Fruit fly (Drosophila melanogaster) whole organism, embryonic: ENCODE results near the gene Sbds.
A peak's percentile ranks its signal among the peaks of the same experiment; 100 is the strongest.

Source experiments
- C15 ChIP-seq: fragments of 200-800 bp; sonication (Bioruptor generic); IDR thresholded peaks from 3 replicates; pipeline ENCODE4 v1.3.6; 2022; ENCODE audit warnings: missing biosample characterization, missing genetic modification characterization
- CG10959 ChIP-seq: fragments of 200-800 bp; sonication (Bioruptor generic); IDR thresholded peaks from 2 replicates; pipeline ENCODE4 v1.3.6; 2022; ENCODE audit warnings: missing biosample characterization, missing genetic modification characterization
- CG11560 ChIP-seq: fragments of 200-800 bp; sonication (Bioruptor generic); IDR thresholded peaks from 3 replicates; pipeline ENCODE4 v1.3.6; 2022; ENCODE audit warnings: missing biosample characterization, missing genetic modification characterization
- CG13296 ChIP-seq: fragments of 200-800 bp; sonication (Bioruptor generic); optimal IDR thresholded peaks from 3 replicates; lab custom pipeline; 2018; ENCODE audit warnings: missing biosample characterization, mild to moderate bottlenecking, missing genetic modification characterization
- CG14965 ChIP-seq: fragments of 200-800 bp; sonication (Bioruptor generic); optimal IDR thresholded peaks from 2 replicates; lab custom pipeline; 2016; ENCODE audit warnings: missing biosample characterization, missing genetic modification characterization, borderline replicate concordance
- CG15601 ChIP-seq: fragments of 200-800 bp; sonication (Bioruptor generic); optimal IDR thresholded peaks from 3 replicates; lab custom pipeline; 2019; ENCODE audit warnings: missing biosample characterization, mild to moderate bottlenecking, missing genetic modification characterization, moderate library complexity
- CG16779 ChIP-seq: fragments of 200-800 bp; sonication (Bioruptor generic); IDR thresholded peaks from 2 replicates; pipeline ENCODE4 v1.3.6; 2022; ENCODE audit warnings: missing biosample characterization, missing genetic modification characterization
- CG17361 ChIP-seq: fragments of 200-800 bp; sonication (Bioruptor generic); IDR thresholded peaks from 3 replicates; pipeline ENCODE4 v1.3.6; 2022; ENCODE audit warnings: missing biosample characterization, missing genetic modification characterization
- CG17568 ChIP-seq: fragments of 200-800 bp; sonication (Bioruptor generic); optimal IDR thresholded peaks from 2 replicates; lab custom pipeline; 2018; ENCODE audit warnings: missing biosample characterization, mild to moderate bottlenecking, missing genetic modification characterization, moderate library complexity
- CG17802 ChIP-seq: fragments of 200-800 bp; sonication (Bioruptor generic); optimal IDR thresholded peaks from 2 replicates; lab custom pipeline; 2018; ENCODE audit warnings: missing biosample characterization, mild to moderate bottlenecking, missing genetic modification characterization, moderate library complexity
- CG18476 ChIP-seq: fragments of 200-800 bp; sonication (Bioruptor generic); optimal IDR thresholded peaks from 2 replicates; lab custom pipeline; 2016; ENCODE audit warnings: missing biosample characterization, mild to moderate bottlenecking, missing genetic modification characterization
- CG30403 ChIP-seq: fragments of 200-800 bp; sonication (Bioruptor generic); optimal IDR thresholded peaks from 3 replicates; lab custom pipeline; 2016; ENCODE audit warnings: missing biosample characterization, missing genetic modification characterization
- CG31441 ChIP-seq: fragments of 200-800 bp; sonication (Bioruptor generic); IDR thresholded peaks from 2 replicates; pipeline ENCODE4 v1.3.6; 2022; ENCODE audit warnings: missing biosample characterization, missing genetic modification characterization
- CG32532 ChIP-seq: fragments of 200-800 bp; sonication (Bioruptor generic); IDR thresholded peaks from 2 replicates; pipeline ENCODE4 v1.3.6; 2022; ENCODE audit warnings: missing biosample characterization, missing genetic modification characterization
- CG3847 ChIP-seq: fragments of 200-800 bp; sonication (Bioruptor generic); IDR thresholded peaks from 2 replicates; pipeline ENCODE4 v1.3.6; 2022; ENCODE audit warnings: missing biosample characterization, missing genetic modification characterization
- CG4820 ChIP-seq: fragments of 200-800 bp; sonication (Bioruptor generic); optimal IDR thresholded peaks from 3 replicates; lab custom pipeline; 2016; ENCODE audit warnings: missing biosample characterization, missing genetic modification characterization
- CG6254 ChIP-seq: fragments of 200-800 bp; sonication (Bioruptor generic); optimal IDR thresholded peaks from 3 replicates; lab custom pipeline; 2017; ENCODE audit warnings: mild to moderate bottlenecking, missing biosample characterization, missing genetic modification reagents, missing genetic modification characterization
- CG9215 ChIP-seq: fragments of 200-800 bp; sonication (Bioruptor generic); IDR thresholded peaks from 2 replicates; pipeline ENCODE4 v1.3.6; 2022; ENCODE audit warnings: missing biosample characterization, missing genetic modification characterization
- CG9876 ChIP-seq: fragments of 200-800 bp; sonication (Bioruptor generic); optimal IDR thresholded peaks from 2 replicates; lab custom pipeline; 2016; ENCODE audit warnings: missing biosample characterization, missing genetic modification characterization
- CG9932 ChIP-seq: fragments of 200-800 bp; sonication (Bioruptor generic); IDR thresholded peaks from 2 replicates; pipeline ENCODE4 v1.3.6; 2022; ENCODE audit warnings: missing biosample characterization, missing genetic modification characterization
- Chrac-16 ChIP-seq: fragments of 200-800 bp; sonication (Bioruptor generic); optimal IDR thresholded peaks from 3 replicates; lab custom pipeline; 2016; ENCODE audit warnings: missing biosample characterization, missing genetic modification characterization
- Dip2 ChIP-seq: fragments of 200-800 bp; sonication (Bioruptor generic); IDR thresholded peaks from 2 replicates; pipeline ENCODE4 v1.3.6; 2022; ENCODE audit warnings: missing biosample characterization, missing genetic modification characterization
- Drgx ChIP-seq: fragments of 200-800 bp; sonication (Bioruptor generic); IDR thresholded peaks from 2 replicates; pipeline ENCODE4 v1.3.6; 2022; ENCODE audit warnings: missing biosample characterization, missing genetic modification characterization
- E2f1 ChIP-seq: fragments of 200-800 bp; sonication (Bioruptor generic); IDR thresholded peaks from 2 replicates; pipeline ENCODE4 v1.3.6; 2022; ENCODE audit warnings: missing biosample characterization, missing genetic modification characterization
- Fer3 ChIP-seq: fragments of 200-800 bp; sonication (Bioruptor generic); optimal IDR thresholded peaks from 2 replicates; lab custom pipeline; 2018; ENCODE audit warnings: missing biosample characterization, mild to moderate bottlenecking, missing genetic modification characterization, moderate library complexity
- HLH54F ChIP-seq: fragments of 200-800 bp; sonication (Bioruptor generic); optimal IDR thresholded peaks from 3 replicates; lab custom pipeline; 2016; ENCODE audit warnings: missing biosample characterization, missing genetic modification characterization
- Hr39 ChIP-seq: fragments of >200 bp; optimal IDR thresholded peaks from 2 replicates; lab custom pipeline; 2017
- Lhr ChIP-seq: fragments of 200-800 bp; sonication (Bioruptor generic); optimal IDR thresholded peaks from 3 replicates; lab custom pipeline; 2017; ENCODE audit warnings: mild to moderate bottlenecking, missing biosample characterization, missing genetic modification reagents, missing genetic modification characterization
- MBD-R2 ChIP-seq: fragments of 200-800 bp; sonication (Bioruptor generic); IDR thresholded peaks from 2 replicates; pipeline ENCODE4 v1.3.6; 2022; ENCODE audit warnings: missing biosample characterization, missing genetic modification characterization
- Max ChIP-seq: fragments of 200-800 bp; sonication (Bioruptor generic); optimal IDR thresholded peaks from 2 replicates; lab custom pipeline; 2016; ENCODE audit warnings: missing biosample characterization, mild to moderate bottlenecking, missing genetic modification characterization
- Pdp1 ChIP-seq, 2 experiments: fragments of 200-800 bp; sonication (Bioruptor generic); optimal IDR thresholded peaks; 3 replicates each; lab custom pipeline; 2016; ENCODE audit warnings: missing biosample characterization in 2 of 2, missing genetic modification characterization in 2 of 2, mild to moderate bottlenecking in 1 of 2, moderate library complexity in 1 of 2
- Scr ChIP-seq: fragments of 200-800 bp; sonication (Bioruptor generic); IDR thresholded peaks from 2 replicates; pipeline ENCODE4 v1.3.6; 2022; ENCODE audit warnings: missing biosample characterization, missing genetic modification characterization; ENCODE audit not compliant: partially characterized antibody
- Stat92E ChIP-seq, 3 experiments: fragments of >200 bp in 2 of 3; fragments of 200-800 bp in 1 of 3; sonication (Bioruptor generic) in 1 of 3; optimal IDR thresholded peaks; 2 replicates each; lab custom pipeline; 2017 to 2019; ENCODE audit warnings: missing biosample characterization in 3 of 3, missing genetic modification characterization in 3 of 3, mild to moderate bottlenecking in 1 of 3, moderate library complexity in 1 of 3
- abd-A ChIP-seq: fragments of 200-800 bp; sonication (Bioruptor generic); optimal IDR thresholded peaks from 3 replicates; lab custom pipeline; 2019; ENCODE audit warnings: missing biosample characterization, mild to moderate bottlenecking, missing genetic modification characterization, moderate library complexity
- cato ChIP-seq: fragments of 200-800 bp; sonication (Bioruptor generic); optimal IDR thresholded peaks from 2 replicates; lab custom pipeline; 2016; ENCODE audit warnings: missing biosample characterization, missing genetic modification characterization, borderline replicate concordance
- disco-r ChIP-seq: fragments of 200-800 bp; sonication (Bioruptor generic); optimal IDR thresholded peaks from 2 replicates; lab custom pipeline; 2016; ENCODE audit warnings: missing biosample characterization, missing genetic modification characterization
- gsb-n ChIP-seq: fragments of 200-800 bp; sonication (Bioruptor generic); optimal IDR thresholded peaks from 3 replicates; lab custom pipeline; 2018; ENCODE audit warnings: missing biosample characterization, mild to moderate bottlenecking, missing genetic modification characterization
- gt ChIP-seq: fragments of 200-800 bp; sonication (Bioruptor generic); IDR thresholded peaks from 2 replicates; pipeline ENCODE4 v1.3.6; 2022; ENCODE audit warnings: missing biosample characterization, missing genetic modification characterization
- luna ChIP-seq: fragments of 200-800 bp; sonication (Bioruptor generic); optimal IDR thresholded peaks from 2 replicates; lab custom pipeline; 2016; ENCODE audit warnings: missing biosample characterization, missing genetic modification characterization
- mirr ChIP-seq: fragments of 200-800 bp; sonication (Bioruptor generic); optimal IDR thresholded peaks from 3 replicates; lab custom pipeline; 2018; ENCODE audit warnings: missing biosample characterization, mild to moderate bottlenecking, missing genetic modification characterization
- mld ChIP-seq: fragments of 200-800 bp; sonication (Bioruptor generic); IDR thresholded peaks from 3 replicates; pipeline ENCODE4 v1.3.6; 2022; ENCODE audit warnings: missing biosample characterization, missing genetic modification characterization; ENCODE audit not compliant: partially characterized antibody
- nerfin-1 ChIP-seq: fragments of 200-800 bp; sonication (Bioruptor generic); optimal IDR thresholded peaks from 3 replicates; lab custom pipeline; 2019; ENCODE audit warnings: missing biosample characterization, mild to moderate bottlenecking, missing genetic modification characterization, moderate library complexity
- pita ChIP-seq: fragments of 200-800 bp; sonication (Bioruptor generic); optimal IDR thresholded peaks from 2 replicates; lab custom pipeline; 2017; ENCODE audit warnings: missing biosample characterization, mild to moderate bottlenecking, missing genetic modification characterization
- row ChIP-seq: fragments of 200-800 bp; sonication (Bioruptor generic); IDR thresholded peaks from 3 replicates; pipeline ENCODE4 v1.3.6; 2022; ENCODE audit warnings: missing biosample characterization, missing genetic modification characterization
- sens ChIP-seq: fragments of 200-800 bp; sonication (Bioruptor generic); peaks from one replicate; lab custom pipeline; 2016; ENCODE audit warnings: missing biosample characterization, missing genetic modification characterization
- sob ChIP-seq: fragments of 200-800 bp; sonication (Bioruptor generic); IDR thresholded peaks from 2 replicates; pipeline ENCODE4 v1.3.6; 2022; ENCODE audit warnings: missing biosample characterization, missing genetic modification characterization
- ssp ChIP-seq: fragments of 200-800 bp; sonication (Bioruptor generic); IDR thresholded peaks from 2 replicates; pipeline ENCODE4 v1.3.6; 2022; ENCODE audit warnings: missing biosample characterization, missing genetic modification characterization
- unpg ChIP-seq: fragments of 200-800 bp; sonication (Bioruptor generic); optimal IDR thresholded peaks from 3 replicates; lab custom pipeline; 2018; ENCODE audit warnings: missing biosample characterization, mild to moderate bottlenecking, missing genetic modification characterization, moderate library complexity
- zen2 ChIP-seq: fragments of 200-800 bp; sonication (Bioruptor generic); IDR thresholded peaks from 3 replicates; pipeline ENCODE4 v1.3.6; 2022; ENCODE audit warnings: missing biosample characterization, missing genetic modification characterization; ENCODE audit not compliant: partially characterized antibody

Gene Sbds

dm6 chr3L:6752278-6753096 is at the start of gene Sbds, which contains the start of gene velo (continued):
- TF ChIP-seq Max (GFP tag; lab: Kevin White, UChicago): no peak
- no peak for TF ChIP-seq disco-r (GFP tag; lab: Kevin White, UChicago)
- TF ChIP-seq E2f1 (GFP tag; lab: Robert Waterston, UW): no peak
- no peak for TF ChIP-seq Dip2 (GFP tag; lab: Robert Waterston, UW)
- TF ChIP-seq CG17802: no peak
- TF ChIP-seq CG30403 (GFP tag; lab: Kevin White, UChicago): peak; percentile 67
- TF ChIP-seq CG15601: peak; percentile 30
- TF ChIP-seq CG9876: no peak
- TF ChIP-seq CG17361 (GFP tag; lab: Robert Waterston, UW): 0 out of 3 replicates have a peak, but pooled peaks have one; percentile 41
- peak; percentile 12 for TF ChIP-seq Chrac-16 (GFP tag; lab: Kevin White, UChicago)
- TF ChIP-seq CG4820 (GFP tag; lab: Kevin White, UChicago): no peak
- TF ChIP-seq Fer3 (tag; lab: Kevin White, UChicago): peak; percentile 45
- peak; percentile 6 to 41 for TF ChIP-seq Pdp1 (GFP tag; optimal IDR thresholded peaks at IDR 0.05; lab: Kevin White, UChicago)
- TF ChIP-seq sob (GFP tag; lab: Robert Waterston, UW): peak; percentile 42; the same call in 1 of the 2 replicates
- 0 out of 2 replicates have a peak, but pooled peaks have one; percentile 10 for TF ChIP-seq MBD-R2 (GFP tag; lab: Robert Waterston, UW)
- no peak for TF ChIP-seq CG14965 (GFP tag; lab: Kevin White, UChicago)
- peak; percentile 81 for TF ChIP-seq nerfin-1 (tag; lab: Kevin White, UChicago)
- TF ChIP-seq gsb-n (tag; lab: Kevin White, UChicago): peak; percentile 18
- TF ChIP-seq CG17568 (GFP tag; lab: Kevin White, UChicago): no peak
- no peak for TF ChIP-seq pita
- TF ChIP-seq CG9932: peak; percentile 74
- no peak for TF ChIP-seq Drgx (GFP tag; lab: Robert Waterston, UW)
- no peak for TF ChIP-seq gt (GFP tag; lab: Robert Waterston, UW)
- TF ChIP-seq row (GFP tag; lab: Robert Waterston, UW): peak; percentile 89
- no peak for TF ChIP-seq luna
- no peak for TF ChIP-seq HLH54F
- no peak for TF ChIP-seq Hr39 (lab: Kevin White, UChicago)
- TF ChIP-seq unpg (GFP tag; lab: Kevin White, UChicago): peak; percentile 15
- TF ChIP-seq CG6254 (GFP tag; lab: Kevin White, UChicago): peak; percentile 33
- TF ChIP-seq CG11560 (tag; lab: Robert Waterston, UW): no peak
- no peak for TF ChIP-seq CG16779
- TF ChIP-seq ssp: no peak
- TF ChIP-seq CG31441 (GFP tag; lab: Robert Waterston, UW): no peak; the same call in 1 of the 2 replicates
- TF ChIP-seq CG32532 (GFP tag; lab: Robert Waterston, UW): peak; percentile 66
- no peak for TF ChIP-seq CG10959 (GFP tag; lab: Robert Waterston, UW)
- no peak for TF ChIP-seq abd-A (tag; lab: Kevin White, UChicago)
- peak; percentile 61 for TF ChIP-seq CG13296 (GFP tag; lab: Kevin White, UChicago)
- TF ChIP-seq CG3847 (GFP tag; lab: Robert Waterston, UW): peak; percentile 62
- peak; percentile 26; the same call in 1 of the 3 replicates for TF ChIP-seq mld (GFP tag; lab: Robert Waterston, UW)
- no peak for TF ChIP-seq Stat92E (GFP tag; optimal IDR thresholded peaks at IDR 0.05; lab: Kevin White, UChicago)
- TF ChIP-seq sens (GFP tag; lab: Kevin White, UChicago): peak; percentile 53
- peak; percentile 42 for TF ChIP-seq mirr (GFP tag; lab: Kevin White, UChicago)
- peak; percentile 80 for TF ChIP-seq Scr (GFP tag; lab: Robert Waterston, UW)
- TF ChIP-seq zen2 (GFP tag; lab: Robert Waterston, UW): no peak; the same call in 2 of the 3 replicates
- no peak for TF ChIP-seq cato (GFP tag; lab: Kevin White, UChicago)
- no peak for TF ChIP-seq CG18476 (GFP tag; lab: Kevin White, UChicago)
- TF ChIP-seq Lhr (GFP tag; lab: Kevin White, UChicago): peak; percentile 38
- no peak for TF ChIP-seq C15
- TF ChIP-seq CG9215 (GFP tag; lab: Robert Waterston, UW): peak; percentile 100
